Worm (Caenorhabditis elegans): ENCODE data around the gene T01C4.8.

T01C4.8 gene

DNA sequence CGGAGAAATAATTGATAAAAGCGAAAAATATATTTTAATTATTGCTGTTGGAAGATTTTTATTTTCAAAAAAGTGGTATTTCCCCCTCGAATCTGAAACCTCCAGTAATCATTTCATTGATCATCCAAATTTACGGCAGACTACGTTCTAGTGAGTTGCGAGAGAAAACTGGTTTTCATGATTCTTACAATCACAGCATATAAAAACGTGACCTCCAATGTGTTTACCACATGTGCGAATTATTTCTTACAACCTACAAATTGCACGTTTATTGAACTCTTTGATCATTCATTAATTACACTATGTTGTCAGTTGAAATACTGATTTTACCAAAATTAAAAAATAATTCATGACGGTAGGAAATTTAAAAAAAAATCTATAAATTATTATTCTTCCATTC, 40.1 kb downstream of the T01C4.8 start:
- TF ChIP-seq cnd-1 (tag; optimal IDR thresholded peaks at IDR 0.05) (no peak), drap-1 (GFP tag; optimal IDR thresholded peaks at IDR 0.05) (no peak), sem-2 (GFP tag; optimal IDR thresholded peaks at IDR 0.05) (no peak), ztf-11 (tag; optimal IDR thresholded peaks at IDR 0.05) (no peak), unc-62 (GFP tag; optimal IDR thresholded peaks at IDR 0.05) (no peak), bed-3 (GFP tag; optimal IDR thresholded peaks at IDR 0.05) (no peak), unc-39 (tag; optimal IDR thresholded peaks at IDR 0.05) (no peak), mep-1 (tag; optimal IDR thresholded peaks at IDR 0.05) (no peak), nhr-12 (tag; optimal IDR thresholded peaks at IDR 0.05) (no peak), elt-3 (tag; optimal IDR thresholded peaks at IDR 0.05) (no peak), mab-5 (tag; optimal IDR thresholded peaks at IDR 0.05) (no peak), pha-4 (tag; optimal IDR thresholded peaks at IDR 0.05) (no peak), nhr-28 (tag; optimal IDR thresholded peaks at IDR 0.05) (no peak), lsy-2 (tag; optimal IDR thresholded peaks at IDR 0.05) (no peak), lin-32 (GFP tag; optimal IDR thresholded peaks at IDR 0.05) (no peak), nhr-76 (tag; optimal IDR thresholded peaks at IDR 0.05) (no peak), mls-2 (tag; optimal IDR thresholded peaks at IDR 0.05) (no peak), flh-1 (GFP tag; optimal IDR thresholded peaks at IDR 0.05) (no peak), hlh-1 (tag; optimal IDR thresholded peaks at IDR 0.05) (no peak)

DNA sequence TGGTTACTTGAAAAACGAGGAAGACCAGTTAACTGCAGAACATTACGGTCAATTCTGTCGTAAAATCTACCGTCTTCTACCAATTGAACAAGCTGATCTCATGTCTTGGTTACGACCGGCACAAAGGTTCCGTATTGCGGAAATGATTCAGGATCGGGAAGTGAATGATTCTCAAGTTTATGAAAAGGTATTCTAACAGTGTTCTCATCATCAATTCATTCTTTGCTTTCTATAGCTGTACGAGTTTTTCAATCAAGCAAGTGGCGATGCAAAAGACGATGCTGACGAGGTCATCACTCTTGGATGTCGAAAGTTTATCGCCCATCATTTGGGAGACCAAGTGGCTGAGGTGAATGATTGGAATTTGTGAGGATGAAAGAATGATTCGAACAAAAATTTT, 42.0 kb downstream of the T01C4.8 start:
- no peak for TF ChIP-seq mab-5 (tag; optimal IDR thresholded peaks at IDR 0.05)
- TF ChIP-seq lsy-2 (tag; optimal IDR thresholded peaks at IDR 0.05): no peak
- no peak for TF ChIP-seq sem-2 (GFP tag; optimal IDR thresholded peaks at IDR 0.05)
- TF ChIP-seq flh-1 (GFP tag; optimal IDR thresholded peaks at IDR 0.05): no peak
- TF ChIP-seq nhr-237 (tag; optimal IDR thresholded peaks at IDR 0.05): no peak
- TF ChIP-seq nhr-28 (tag; optimal IDR thresholded peaks at IDR 0.05): no peak
- TF ChIP-seq nhr-2 (tag; optimal IDR thresholded peaks at IDR 0.05): no peak
- TF ChIP-seq ceh-43 (GFP tag; optimal IDR thresholded peaks at IDR 0.05): no peak
- no peak for TF ChIP-seq ham-2 (GFP tag; optimal IDR thresholded peaks at IDR 0.05)
- no peak for TF ChIP-seq unc-120 (tag; optimal IDR thresholded peaks at IDR 0.05; ENCODE audit: poor library complexity, severe bottlenecking)

DNA sequence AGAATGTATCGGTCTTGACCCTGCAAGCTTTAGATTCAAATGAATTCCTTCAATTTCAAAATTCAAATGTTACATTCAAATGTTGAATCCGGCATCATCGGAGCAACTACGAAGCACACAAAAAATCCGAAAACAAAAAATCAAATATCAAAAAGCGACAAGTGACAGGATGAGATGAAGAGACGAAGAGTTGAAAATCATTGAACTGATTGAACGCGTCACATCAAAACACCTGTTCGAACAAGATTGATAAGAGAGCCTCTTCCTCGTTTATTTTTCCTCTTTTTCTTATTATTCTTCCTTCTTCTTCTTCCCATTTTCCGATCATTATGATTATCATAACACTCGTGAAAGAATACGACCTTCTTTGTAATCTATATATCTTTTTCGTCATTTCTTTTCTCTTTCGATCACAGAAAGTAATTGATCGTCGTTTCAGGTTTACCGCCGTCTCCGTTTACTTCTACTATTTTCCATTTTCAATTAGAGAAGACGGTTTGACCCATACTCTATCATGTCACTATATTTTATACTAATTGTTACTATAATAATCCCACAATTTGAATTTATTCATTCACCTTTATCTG, 43.7 kb downstream of the T01C4.8 start, which contains the start of gene VC5.2:
TSS of gene VC5.2 (plus strand) at position 439 of the 587 bp plus-strand sequence.
- TF ChIP-seq unc-62 (GFP tag; optimal IDR thresholded peaks at IDR 0.05) (peak; percentile 91), mab-5 (tag; optimal IDR thresholded peaks at IDR 0.05) (no peak)

DNA sequence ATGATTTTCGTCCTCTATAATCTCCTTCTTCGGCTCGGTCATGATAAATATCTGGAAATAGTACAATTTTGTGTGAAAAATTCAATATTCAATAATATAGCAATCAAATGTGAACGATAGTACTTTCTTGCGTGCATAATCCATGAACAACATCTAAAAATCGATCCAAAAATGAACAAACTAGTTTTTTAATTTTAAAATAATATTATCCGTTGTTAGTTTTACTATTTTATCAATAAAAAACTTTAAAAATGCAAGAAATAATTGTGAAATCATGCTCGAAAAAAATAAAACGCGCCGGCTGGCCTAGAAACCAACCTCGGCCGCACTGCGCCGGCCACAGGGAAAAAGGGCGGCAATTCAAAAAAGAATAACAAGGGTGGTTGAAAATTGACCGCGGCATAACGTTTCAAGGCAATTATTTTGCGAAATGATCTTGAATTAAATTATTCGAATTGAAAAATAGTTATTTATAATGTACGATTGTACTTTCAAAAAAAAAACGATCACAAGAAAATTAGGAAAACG, 44.7 kb downstream of the T01C4.8 start, which contains the start of gene mys-1:
TSS of gene mys-1 (minus strand) at position 51 of the 528 bp plus-strand sequence.
- TF ChIP-seq nhr-237 (tag; optimal IDR thresholded peaks at IDR 0.05): no peak
- TF ChIP-seq mep-1 (tag; optimal IDR thresholded peaks at IDR 0.05): no peak
- TF ChIP-seq pha-4 (tag; optimal IDR thresholded peaks at IDR 0.05): no peak
- TF ChIP-seq mls-2 (tag; optimal IDR thresholded peaks at IDR 0.05): no peak
- no peak for TF ChIP-seq blmp-1 (tag; optimal IDR thresholded peaks at IDR 0.05)
- no peak for TF ChIP-seq ceh-83 (GFP tag; optimal IDR thresholded peaks at IDR 0.05)
- no peak for TF ChIP-seq flh-1 (GFP tag; optimal IDR thresholded peaks at IDR 0.05)
- peak; percentile 22 for TF ChIP-seq sptf-1 (tag; optimal IDR thresholded peaks at IDR 0.05)
- TF ChIP-seq lsy-2 (tag; optimal IDR thresholded peaks at IDR 0.05): peak; percentile 51
- no peak for TF ChIP-seq M03D4.4 (tag; optimal IDR thresholded peaks at IDR 0.05)
- TF ChIP-seq lin-13 (tag; optimal IDR thresholded peaks at IDR 0.05): peak; percentile 2
- TF ChIP-seq mab-5 (tag; optimal IDR thresholded peaks at IDR 0.05): no peak
- TF ChIP-seq nhr-28 (tag; optimal IDR thresholded peaks at IDR 0.05): no peak

DNA sequence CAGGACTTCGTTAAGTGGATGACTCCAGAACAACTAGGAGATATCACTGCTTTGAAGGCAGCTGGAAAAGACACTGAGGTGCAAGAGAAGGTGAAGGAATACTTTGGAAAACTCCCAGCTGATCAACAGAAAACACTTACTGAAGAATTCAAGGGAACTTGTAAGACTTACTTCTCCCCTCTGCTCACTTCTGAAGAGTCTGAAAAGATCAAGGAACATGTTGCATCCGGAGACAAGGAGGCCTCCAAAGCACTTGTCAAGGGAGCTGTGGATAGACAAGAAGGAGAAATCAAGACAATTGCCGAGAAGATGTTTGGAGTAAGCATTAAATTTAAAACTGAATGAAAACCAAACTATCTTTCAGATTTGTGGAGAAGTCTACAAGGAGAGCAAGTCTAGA, 50.0 kb downstream of the T01C4.8 start:
- TF ChIP-seq zip-8 (tag; optimal IDR thresholded peaks at IDR 0.05): no peak
- no peak for TF ChIP-seq ham-2 (GFP tag; optimal IDR thresholded peaks at IDR 0.05)
- no peak for TF ChIP-seq cnd-1 (tag; optimal IDR thresholded peaks at IDR 0.05)
- TF ChIP-seq sem-2 (GFP tag; optimal IDR thresholded peaks at IDR 0.05): no peak
- TF ChIP-seq ceh-83 (GFP tag; optimal IDR thresholded peaks at IDR 0.05): no peak
- TF ChIP-seq mep-1 (tag; optimal IDR thresholded peaks at IDR 0.05): no peak
- TF ChIP-seq nhr-28 (tag; optimal IDR thresholded peaks at IDR 0.05): no peak
- TF ChIP-seq drap-1 (GFP tag; optimal IDR thresholded peaks at IDR 0.05): no peak
- TF ChIP-seq flh-1 (GFP tag; optimal IDR thresholded peaks at IDR 0.05): no peak
- TF ChIP-seq ces-1 (GFP tag; optimal IDR thresholded peaks at IDR 0.05): no peak
- TF ChIP-seq nhr-76 (tag; optimal IDR thresholded peaks at IDR 0.05): no peak
- no peak for TF ChIP-seq nhr-237 (tag; optimal IDR thresholded peaks at IDR 0.05)
- no peak for TF ChIP-seq lin-32 (GFP tag; optimal IDR thresholded peaks at IDR 0.05)
- no peak for TF ChIP-seq snpc-4 (tag; optimal IDR thresholded peaks at IDR 0.05)
- TF ChIP-seq tbx-8 (GFP tag; optimal IDR thresholded peaks at IDR 0.05): no peak
- TF ChIP-seq nhr-2 (tag; optimal IDR thresholded peaks at IDR 0.05): no peak
